Fruit fly (Drosophila melanogaster): ENCODE measurements around the gene CG7675.

DNA sequence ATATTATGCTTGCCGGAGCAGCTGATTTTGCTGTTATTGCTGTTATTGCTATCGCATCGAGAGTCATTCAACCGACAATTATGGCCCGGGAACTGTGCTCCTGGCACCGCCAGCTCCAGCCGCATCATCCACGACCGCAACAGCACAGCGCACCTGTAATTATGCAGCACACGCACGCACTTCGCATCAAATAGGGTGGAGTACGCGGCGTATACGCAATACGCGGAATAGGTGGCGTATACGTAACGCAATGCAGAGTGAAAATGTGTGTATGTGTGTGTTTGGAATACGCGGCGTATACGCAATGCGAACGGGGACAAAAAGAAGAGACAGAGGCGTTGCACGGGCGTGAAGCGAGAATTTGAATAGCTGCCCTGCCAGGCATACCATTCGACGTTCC lies 25.2 kb downstream of the CG7675 start:
- no peak for TF ChIP-seq rn (GFP tag; IDR thresholded peaks at IDR 0.05)
- no peak for TF ChIP-seq Pif1B (GFP tag; optimal IDR thresholded peaks at IDR 0.05)
- no peak for TF ChIP-seq CG8301 (tag; optimal IDR thresholded peaks at IDR 0.05)
